Worm (Caenorhabditis elegans) whole organism, L2 larva: Measurements from ENCODE around the gene Y45F3A.5.

Experiments
- C34F6.9 ChIP-seq: fragments of 150-350 bp; optimal IDR thresholded peaks from 2 replicates; lab custom pipeline; 2014; ENCODE audit warnings: missing biosample characterization, missing genetic modification characterization
- aly-2 ChIP-seq: fragments of 150-350 bp; optimal IDR thresholded peaks from 2 replicates; lab custom pipeline; 2014; ENCODE audit warnings: missing biosample characterization, missing genetic modification characterization
- blmp-1 ChIP-seq: sonication (generic microtip); optimal IDR thresholded peaks from 2 replicates; lab custom pipeline; 2017; ENCODE audit warnings: missing genetic modification characterization, mild to moderate bottlenecking, missing compliant biosample characterization, antibody characterized with exemption, moderate library complexity; ENCODE audit not compliant: insufficient read depth
- ceh-16 ChIP-seq: fragments of 150-350 bp; optimal IDR thresholded peaks from 2 replicates; lab custom pipeline; 2014; ENCODE audit warnings: missing biosample characterization, missing genetic modification characterization
- nhr-11 ChIP-seq: fragments of 150-350 bp; optimal IDR thresholded peaks from 2 replicates; lab custom pipeline; 2014; ENCODE audit warnings: missing biosample characterization, missing genetic modification characterization
- nhr-12 ChIP-seq: fragments of 150-350 bp; optimal IDR thresholded peaks from 2 replicates; lab custom pipeline; 2014; ENCODE audit warnings: missing biosample characterization, missing genetic modification characterization
- nhr-237 ChIP-seq: fragments of 150-350 bp; optimal IDR thresholded peaks from 2 replicates; lab custom pipeline; 2014; ENCODE audit warnings: missing biosample characterization, missing genetic modification characterization
- unc-62 ChIP-seq: fragments of 150-350 bp; optimal IDR thresholded peaks from 2 replicates; lab custom pipeline; 2014; ENCODE audit warnings: missing biosample characterization, missing genetic modification reagents, missing genetic modification characterization
- zag-1 ChIP-seq: fragments of 150-350 bp; optimal IDR thresholded peaks from 2 replicates; lab custom pipeline; 2014; ENCODE audit warnings: missing biosample characterization, missing genetic modification characterization
- ztf-11 ChIP-seq: sonication (generic microtip); optimal IDR thresholded peaks from 2 replicates; lab custom pipeline; 2017; ENCODE audit warnings: missing biosample characterization, missing genetic modification characterization
- ztf-4 ChIP-seq: fragments of 150-350 bp; optimal IDR thresholded peaks from 2 replicates; lab custom pipeline; 2014; ENCODE audit warnings: missing biosample characterization, missing genetic modification characterization

DNA sequence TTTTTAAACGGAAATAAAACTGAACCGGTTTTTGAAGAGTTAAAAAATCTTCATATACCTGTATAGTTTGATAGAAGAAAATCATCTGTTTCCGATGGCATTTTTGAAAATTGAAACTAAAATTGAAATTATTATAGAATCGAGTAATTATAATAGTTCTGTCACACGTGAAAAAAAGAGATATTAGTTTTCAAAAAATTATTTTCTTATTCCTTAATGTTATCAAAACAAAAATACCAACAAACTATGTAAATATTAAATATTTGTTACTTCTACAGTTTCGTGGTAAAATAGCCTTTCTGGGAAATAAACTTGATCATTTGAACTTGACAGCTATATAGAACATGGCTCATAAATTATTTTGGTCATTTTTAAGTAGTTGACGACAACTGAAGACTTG is 42.9 kb upstream of the Y45F3A.5 start, which contains the start of gene swt-4:
- TF ChIP-seq blmp-1 (tag; lab: Kevin White, UChicago) (no peak), ceh-16 (tag; lab: Kevin White, UChicago) (no peak), aly-2 (tag; lab: Kevin White, UChicago) (no peak), unc-62 (GFP tag; lab: Kevin White, UChicago) (no peak), nhr-11 (tag; lab: Kevin White, UChicago) (no peak), zag-1 (tag; lab: Kevin White, UChicago) (no peak), C34F6.9 (tag; lab: Kevin White, UChicago) (no peak), nhr-237 (tag; lab: Kevin White, UChicago) (no peak), ztf-4 (tag; lab: Kevin White, UChicago) (no peak), ztf-11 (tag; lab: Kevin White, UChicago) (no peak), nhr-12 (tag; lab: Kevin White, UChicago) (no peak)
